Worm (Caenorhabditis elegans): ENCODE results near the gene fbxb-61.

The fbxb-61 gene

ce11 chrV:19325436-19325835, 21.5 kb downstream of the fbxb-61 start:
- TF ChIP-seq unc-39 (tag; optimal IDR thresholded peaks at IDR 0.05) = no peak
- no peak for TF ChIP-seq lin-39 (tag; optimal IDR thresholded peaks at IDR 0.05)
- no peak for TF ChIP-seq snpc-4 (tag; optimal IDR thresholded peaks at IDR 0.05)
- no peak for TF ChIP-seq nhr-43 (tag; optimal IDR thresholded peaks at IDR 0.05; ENCODE audit: poor library complexity, severe bottlenecking)
- no peak for TF ChIP-seq fkh-2 (tag; optimal IDR thresholded peaks at IDR 0.05)
- no peak for TF ChIP-seq aly-2 (tag; optimal IDR thresholded peaks at IDR 0.05)
- TF ChIP-seq nhr-12 (tag; optimal IDR thresholded peaks at IDR 0.05) = no peak
- TF ChIP-seq nhr-76 (tag; optimal IDR thresholded peaks at IDR 0.05) = no peak
- no peak for TF ChIP-seq elt-1 (tag; optimal IDR thresholded peaks at IDR 0.05)
- TF ChIP-seq elt-3 (tag; optimal IDR thresholded peaks at IDR 0.05) = no peak
- TF ChIP-seq nhr-23 (tag; optimal IDR thresholded peaks at IDR 0.05) = no peak
- no peak for TF ChIP-seq ceh-9 (tag; optimal IDR thresholded peaks at IDR 0.05)
- TF ChIP-seq nhr-77 (tag; optimal IDR thresholded peaks at IDR 0.05) = no peak
- TF ChIP-seq nhr-11 (tag; optimal IDR thresholded peaks at IDR 0.05) = no peak

ce11 chrV:19329263-19329662, 25.3 kb downstream of the fbxb-61 start, which contains the start of gene fbxb-65:
fbxb-65 (plus strand) TSS chrV:19329563.
- TF ChIP-seq nhr-237 (tag; optimal IDR thresholded peaks at IDR 0.05) (no peak), ztf-11 (tag; optimal IDR thresholded peaks at IDR 0.05) (no peak), egl-27 (tag; optimal IDR thresholded peaks at IDR 0.05) (no peak), ceh-9 (tag; optimal IDR thresholded peaks at IDR 0.05) (no peak), nhr-67 (tag; optimal IDR thresholded peaks at IDR 0.05) (no peak), nhr-25 (tag; optimal IDR thresholded peaks at IDR 0.05) (no peak), nhr-12 (tag; optimal IDR thresholded peaks at IDR 0.05) (no peak), pqm-1 (tag; optimal IDR thresholded peaks at IDR 0.05) (no peak), fkh-2 (tag; optimal IDR thresholded peaks at IDR 0.05) (no peak), elt-1 (tag; optimal IDR thresholded peaks at IDR 0.05) (no peak), skn-1 (tag; optimal IDR thresholded peaks at IDR 0.05) (no peak), elt-2 (tag; optimal IDR thresholded peaks at IDR 0.05) (no peak), ceh-82 (tag; optimal IDR thresholded peaks at IDR 0.05) (no peak), sea-2 (GFP tag; optimal IDR thresholded peaks at IDR 0.05) (no peak), ZK546.5 (tag; optimal IDR thresholded peaks at IDR 0.05) (no peak), ztf-4 (tag; optimal IDR thresholded peaks at IDR 0.05) (no peak)

ce11 chrV:19337333-19337732, 33.4 kb downstream of the fbxb-61 start:
- no peak for TF ChIP-seq nhr-11 (tag; optimal IDR thresholded peaks at IDR 0.05)
- no peak for TF ChIP-seq pqm-1 (tag; optimal IDR thresholded peaks at IDR 0.05)
- no peak for TF ChIP-seq fos-1 (tag; optimal IDR thresholded peaks at IDR 0.05)
- TF ChIP-seq tbx-2 (tag; optimal IDR thresholded peaks at IDR 0.05) = no peak
- no peak for TF ChIP-seq egl-27 (tag; optimal IDR thresholded peaks at IDR 0.05)
- TF ChIP-seq ceh-82 (tag; optimal IDR thresholded peaks at IDR 0.05) = no peak
- TF ChIP-seq elt-3 (tag; optimal IDR thresholded peaks at IDR 0.05) = no peak
- peak; percentile 20 for TF ChIP-seq ceh-28 (tag; optimal IDR thresholded peaks at IDR 0.05)
- no peak for TF ChIP-seq nhr-12 (tag; optimal IDR thresholded peaks at IDR 0.05)

- TF ChIP-seq nhr-77 (tag; optimal IDR thresholded peaks at IDR 0.05) = no peak
- TF ChIP-seq mml-1 (tag; optimal IDR thresholded peaks at IDR 0.05) = no peak
- TF ChIP-seq nhr-76 (tag; optimal IDR thresholded peaks at IDR 0.05) = no peak
- no peak for TF ChIP-seq nhr-25 (tag; optimal IDR thresholded peaks at IDR 0.05)
- TF ChIP-seq elt-3 (tag; optimal IDR thresholded peaks at IDR 0.05) = no peak
- TF ChIP-seq nhr-67 (tag; optimal IDR thresholded peaks at IDR 0.05) = no peak
Measured at ce11 chrV:19351944-19352343, 48.0 kb downstream of the fbxb-61 start.

ce11 chrV:19354506-19354905, 50.6 kb downstream of the fbxb-61 start:
- TF ChIP-seq lsy-12 (tag; optimal IDR thresholded peaks at IDR 0.05) = no peak
- TF ChIP-seq elt-1 (tag; optimal IDR thresholded peaks at IDR 0.05) = no peak
- TF ChIP-seq nhr-237 (tag; optimal IDR thresholded peaks at IDR 0.05) = no peak
- no peak for TF ChIP-seq skn-1 (tag; optimal IDR thresholded peaks at IDR 0.05)
- no peak for TF ChIP-seq nhr-67 (tag; optimal IDR thresholded peaks at IDR 0.05)
- no peak for TF ChIP-seq nhr-43 (tag; optimal IDR thresholded peaks at IDR 0.05; ENCODE audit: poor library complexity, severe bottlenecking)
- TF ChIP-seq elt-2 (tag; optimal IDR thresholded peaks at IDR 0.05) = no peak
- no peak for TF ChIP-seq unc-39 (tag; optimal IDR thresholded peaks at IDR 0.05)

Data from whole organism, L3 larva.